Worm (Caenorhabditis elegans): Measurements from ENCODE around the gene hadb-1.

Gene hadb-1

ce11 chrIII:8678371-8678770 is 9.9 kb downstream of the hadb-1 start (continued):
- peak; percentile 34 for TF ChIP-seq sem-4 (tag; optimal IDR thresholded peaks at IDR 0.05)

ce11 chrIII:8674980-8675485 is 13.3 kb downstream of the hadb-1 start, which contains the start of gene pgl-2:
TSS of gene pgl-2 (minus strand) at chrIII:8675435.
- TF ChIP-seq nhr-6 (tag; optimal IDR thresholded peaks at IDR 0.05) = no peak
- no peak for TF ChIP-seq ztf-11 (tag; optimal IDR thresholded peaks at IDR 0.05)
- no peak for TF ChIP-seq sma-3 (GFP tag; optimal IDR thresholded peaks at IDR 0.05)
- no peak for TF ChIP-seq crh-2 (tag; optimal IDR thresholded peaks at IDR 0.05)
- peak in 1 of 2 experiments; percentile 2 for TF ChIP-seq lsy-2 (tag; optimal IDR thresholded peaks at IDR 0.05)
- TF ChIP-seq alr-1 (tag; optimal IDR thresholded peaks at IDR 0.05) = no peak

- TF ChIP-seq nhr-237 (tag; optimal IDR thresholded peaks at IDR 0.05) = no peak
- TF ChIP-seq nhr-21 (tag; optimal IDR thresholded peaks at IDR 0.05) = no peak
- TF ChIP-seq skn-1 (tag; optimal IDR thresholded peaks at IDR 0.05) = no peak
- TF ChIP-seq nhr-25 (tag; optimal IDR thresholded peaks at IDR 0.05) = no peak
- TF ChIP-seq zag-1 (tag; optimal IDR thresholded peaks at IDR 0.05) = no peak
- no peak for TF ChIP-seq F13H6.1 (tag; optimal IDR thresholded peaks at IDR 0.05)
- no peak for TF ChIP-seq lin-13 (GFP tag; optimal IDR thresholded peaks at IDR 0.05)
- no peak for TF ChIP-seq nhr-10 (tag; optimal IDR thresholded peaks at IDR 0.05)
- no peak for TF ChIP-seq ZK546.5 (tag; optimal IDR thresholded peaks at IDR 0.05)
- TF ChIP-seq mab-5 (tag; optimal IDR thresholded peaks at IDR 0.05) = no peak
- TF ChIP-seq sem-4 (tag; optimal IDR thresholded peaks at IDR 0.05) = no peak
- no peak for TF ChIP-seq lsy-2 (tag; optimal IDR thresholded peaks at IDR 0.05)
- TF ChIP-seq nhr-6 (tag; optimal IDR thresholded peaks at IDR 0.05) = no peak
- TF ChIP-seq alr-1 (tag; optimal IDR thresholded peaks at IDR 0.05) = no peak
- no peak for TF ChIP-seq nhr-129 (tag; optimal IDR thresholded peaks at IDR 0.05)
- no peak for TF ChIP-seq ztf-1 (GFP tag; conservative IDR thresholded peaks at IDR 0.05)
- no peak for TF ChIP-seq egl-27 (tag; optimal IDR thresholded peaks at IDR 0.05)
- TF ChIP-seq ceh-16 (tag; optimal IDR thresholded peaks at IDR 0.05) = no peak
Measured at ce11 chrIII:8668717-8669116, 19.6 kb downstream of the hadb-1 start.

- no peak for TF ChIP-seq egl-27 (tag; optimal IDR thresholded peaks at IDR 0.05)
- TF ChIP-seq unc-39 (tag; optimal IDR thresholded peaks at IDR 0.05) = no peak
- no peak for TF ChIP-seq ceh-82 (tag; optimal IDR thresholded peaks at IDR 0.05)
- no peak for TF ChIP-seq sem-4 (tag; optimal IDR thresholded peaks at IDR 0.05)
- no peak for TF ChIP-seq mab-5 (tag; optimal IDR thresholded peaks at IDR 0.05)
- TF ChIP-seq nhr-23 (tag; optimal IDR thresholded peaks at IDR 0.05) = no peak
- no peak for TF ChIP-seq lsy-2 (tag; optimal IDR thresholded peaks at IDR 0.05)
- no peak for TF ChIP-seq alr-1 (tag; optimal IDR thresholded peaks at IDR 0.05)
- no peak for TF ChIP-seq Y55F3AM.14 (GFP tag; optimal IDR thresholded peaks at IDR 0.05)
- TF ChIP-seq skn-1 (tag; optimal IDR thresholded peaks at IDR 0.05) = no peak
- no peak for TF ChIP-seq lin-13 (GFP tag; optimal IDR thresholded peaks at IDR 0.05)
- no peak for TF ChIP-seq nhr-237 (tag; optimal IDR thresholded peaks at IDR 0.05)
- no peak for TF ChIP-seq fos-1 (tag; optimal IDR thresholded peaks at IDR 0.05)
- TF ChIP-seq lin-11 (tag; optimal IDR thresholded peaks at IDR 0.05) = no peak
- TF ChIP-seq nhr-11 (tag; optimal IDR thresholded peaks at IDR 0.05) = no peak
- no peak for TF ChIP-seq peb-1 (tag; optimal IDR thresholded peaks at IDR 0.05)
- no peak for TF ChIP-seq elt-1 (tag; optimal IDR thresholded peaks at IDR 0.05)
- no peak for TF ChIP-seq snpc-4 (tag; optimal IDR thresholded peaks at IDR 0.05)
- TF ChIP-seq ceh-16 (tag; optimal IDR thresholded peaks at IDR 0.05) = no peak
Measured at ce11 chrIII:8667382-8667781, 20.9 kb downstream of the hadb-1 start, which contains the start of gene dpy-19. TSS of gene dpy-19 (minus strand) at chrIII:8667482.

ce11 chrIII:8664897-8665388 is 23.3 kb downstream of the hadb-1 start, which contains the start of gene F22B7.1:
TSS of gene F22B7.1 (plus strand) at chrIII:8665338.
- peak; percentile 26 for TF ChIP-seq C34F6.9 (tag; optimal IDR thresholded peaks at IDR 0.05)
- peak in 1 of 2 experiments; percentile 60 for TF ChIP-seq lsy-2 (tag; optimal IDR thresholded peaks at IDR 0.05)
- no peak for TF ChIP-seq zag-1 (tag; optimal IDR thresholded peaks at IDR 0.05)
- TF ChIP-seq ztf-1 (GFP tag; conservative IDR thresholded peaks at IDR 0.05) = no peak
- TF ChIP-seq nhr-12 (tag; optimal IDR thresholded peaks at IDR 0.05) = no peak
- no peak for TF ChIP-seq blmp-1 (tag; optimal IDR thresholded peaks at IDR 0.05; ENCODE audit: insufficient read depth)
- TF ChIP-seq sem-4 (tag; optimal IDR thresholded peaks at IDR 0.05) = no peak
